Worm (Caenorhabditis elegans) whole organism, L1 larva: ENCODE data around the gene eif-2D.

Experiments
- C16A3.4 ChIP-seq: fragments of 150-350 bp; optimal IDR thresholded peaks from 2 replicates; lab custom pipeline; 2014; ENCODE audit warnings: missing biosample characterization, missing genetic modification characterization
- C34B4.2 ChIP-seq: sonication (generic microtip); optimal IDR thresholded peaks from 2 replicates; lab custom pipeline; 2017; ENCODE audit warnings: mild to moderate bottlenecking, missing genetic modification characterization, missing compliant biosample characterization
- F16B12.6 ChIP-seq: fragments of 150-350 bp; optimal IDR thresholded peaks from 2 replicates; lab custom pipeline; 2014; ENCODE audit warnings: missing biosample characterization, missing genetic modification characterization
- Y116A8C.19 ChIP-seq: sonication (generic microtip); optimal IDR thresholded peaks from 2 replicates; lab custom pipeline; 2016; ENCODE audit warnings: missing compliant biosample characterization, missing genetic modification characterization, borderline replicate concordance
- aha-1 ChIP-seq: fragments of 150-350 bp; optimal IDR thresholded peaks from 2 replicates; lab custom pipeline; 2014; ENCODE audit warnings: missing biosample characterization, missing genetic modification characterization
- ama-1 ChIP-seq: fragments of 150-350 bp; optimal IDR thresholded peaks from 2 replicates; lab custom pipeline; 2014
- blmp-1 ChIP-seq: fragments of 150-350 bp; optimal IDR thresholded peaks from 2 replicates; lab custom pipeline; 2014; ENCODE audit warnings: missing biosample characterization, missing genetic modification characterization
- ceh-63 ChIP-seq: fragments of 200-800 bp; sonication (Bioruptor generic); optimal IDR thresholded peaks from 2 replicates; lab custom pipeline; 2018; ENCODE audit warnings: mild to moderate bottlenecking, missing genetic modification characterization, missing compliant biosample characterization
- ceh-8 ChIP-seq: fragments of 200-800 bp; sonication (Bioruptor generic); optimal IDR thresholded peaks from 2 replicates; lab custom pipeline; 2018; ENCODE audit warnings: mild to moderate bottlenecking, missing genetic modification characterization, moderate library complexity, missing compliant biosample characterization
- ceh-82 ChIP-seq, 3 experiments: fragments of 150-350 bp in 1 of 3; sonication (generic microtip) in 2 of 3; optimal IDR thresholded peaks; 2 replicates each; lab custom pipeline; 2014 to 2017; ENCODE audit warnings: missing biosample characterization in 3 of 3, missing genetic modification characterization in 3 of 3
- ceh-88 ChIP-seq: fragments of 200-800 bp; sonication (Bioruptor generic); IDR thresholded peaks from 2 replicates; pipeline ENCODE4 v1.3.6; 2022; ENCODE audit warnings: missing genetic modification characterization, missing compliant biosample characterization
- ceh-90 ChIP-seq: sonication (generic microtip); optimal IDR thresholded peaks from 2 replicates; lab custom pipeline; 2016; ENCODE audit warnings: missing genetic modification characterization, missing compliant biosample characterization
- dpl-1 ChIP-seq, 3 experiments: fragments of 150-350 bp in 2 of 3; sonication (generic microtip) in 1 of 3; optimal IDR thresholded peaks; 2 replicates each; lab custom pipeline; 2014 to 2017; ENCODE audit warnings: missing biosample characterization in 3 of 3, missing genetic modification characterization in 3 of 3, missing genetic modification reagents in 3 of 3
- efl-3 ChIP-seq: fragments of 200-800 bp; sonication (Bioruptor generic); optimal IDR thresholded peaks from 2 replicates; lab custom pipeline; 2018; ENCODE audit warnings: mild to moderate bottlenecking, missing genetic modification characterization, missing compliant biosample characterization
- egl-13 ChIP-seq: sonication (generic microtip); optimal IDR thresholded peaks from 2 replicates; lab custom pipeline; 2016; ENCODE audit warnings: missing genotype, missing genetic modification reagents, missing genetic modification characterization, missing compliant biosample characterization
- egl-27 ChIP-seq, 2 experiments: fragments of 150-350 bp in 1 of 2; sonication (generic microtip); optimal IDR thresholded peaks; 3 replicates each; lab custom pipeline; 2017 to 2018; ENCODE audit warnings: missing biosample characterization in 2 of 2, missing genetic modification characterization in 2 of 2, missing genetic modification reagents in 2 of 2
- elt-3 ChIP-seq, 6 experiments: fragments of 150-350 bp in 1 of 6; sonication (generic microtip); optimal IDR thresholded peaks; 2 replicates each; lab custom pipeline; 2017 to 2018; ENCODE audit warnings: missing biosample characterization in 6 of 6, missing genetic modification characterization in 6 of 6, inconsistent platforms in 1 of 6
- ets-5 ChIP-seq: fragments of 200-800 bp; sonication (Bioruptor generic); IDR thresholded peaks from 2 replicates; pipeline ENCODE4 v1.3.6; 2022; ENCODE audit warnings: missing genetic modification characterization, missing compliant biosample characterization
- fkh-10 ChIP-seq: sonication (generic microtip); optimal IDR thresholded peaks from 2 replicates; lab custom pipeline; 2017; ENCODE audit warnings: missing biosample characterization, missing genetic modification reagents, missing genetic modification characterization
- hlh-17 ChIP-seq: fragments of 200-800 bp; sonication (Bioruptor generic); optimal IDR thresholded peaks from 2 replicates; lab custom pipeline; 2018; ENCODE audit warnings: missing genetic modification characterization, mild to moderate bottlenecking, missing compliant biosample characterization, moderate library complexity, borderline replicate concordance
- hlh-4 ChIP-seq: sonication (generic microtip); optimal IDR thresholded peaks from 2 replicates; lab custom pipeline; 2016; ENCODE audit warnings: mild to moderate bottlenecking, missing genetic modification characterization, missing compliant biosample characterization
- hpl-2 ChIP-seq: fragments of 150-350 bp; optimal IDR thresholded peaks from 2 replicates; lab custom pipeline; 2014; ENCODE audit warnings: missing biosample characterization, missing genetic modification reagents, missing genetic modification characterization
- irx-1 ChIP-seq: sonication (generic microtip); optimal IDR thresholded peaks from 2 replicates; lab custom pipeline; 2016; ENCODE audit warnings: missing genetic modification characterization, missing compliant biosample characterization
- isw-1 ChIP-seq: fragments of 200-800 bp; sonication (Bioruptor generic); IDR thresholded peaks from 2 replicates; pipeline ENCODE4 v1.3.6; 2022; ENCODE audit warnings: missing genetic modification characterization, missing compliant biosample characterization
- jun-1 ChIP-seq: fragments of 150-350 bp; optimal IDR thresholded peaks from 2 replicates; lab custom pipeline; 2014; ENCODE audit warnings: missing biosample characterization, missing genetic modification reagents, missing genetic modification characterization
- lin-14 ChIP-seq: fragments of 200-800 bp; sonication (Bioruptor generic); optimal IDR thresholded peaks from 2 replicates; lab custom pipeline; 2018; ENCODE audit warnings: mild to moderate bottlenecking, missing genetic modification characterization, moderate library complexity, missing compliant biosample characterization
- lin-35 ChIP-seq, 2 experiments: fragments of 150-350 bp; optimal IDR thresholded peaks; 2 replicates each; lab custom pipeline; 2014; ENCODE audit warnings: missing biosample characterization in 2 of 2, missing genetic modification characterization in 2 of 2, missing genetic modification reagents in 2 of 2
- lsy-2 ChIP-seq, 2 experiments: fragments of 150-350 bp; optimal IDR thresholded peaks; 2 replicates each; lab custom pipeline; 2014; ENCODE audit warnings: missing biosample characterization in 2 of 2, missing genetic modification characterization in 2 of 2
- mef-2 ChIP-seq: fragments of 150-350 bp; optimal IDR thresholded peaks from 2 replicates; lab custom pipeline; 2014; ENCODE audit warnings: missing biosample characterization, missing genetic modification characterization
- nhr-28 ChIP-seq: fragments of 150-350 bp; optimal IDR thresholded peaks from 2 replicates; lab custom pipeline; 2014; ENCODE audit warnings: missing biosample characterization, missing genetic modification characterization
- nhr-47 ChIP-seq: sonication (generic microtip); optimal IDR thresholded peaks from 2 replicates; lab custom pipeline; 2016; ENCODE audit warnings: mild to moderate bottlenecking, missing genetic modification characterization, moderate library complexity, missing compliant biosample characterization
- nhr-76 ChIP-seq: sonication (generic microtip); optimal IDR thresholded peaks from 2 replicates; lab custom pipeline; 2017; ENCODE audit warnings: missing biosample characterization, missing genetic modification characterization
- nhr-77 ChIP-seq: fragments of 150-350 bp; optimal IDR thresholded peaks from 2 replicates; lab custom pipeline; 2014; ENCODE audit warnings: missing biosample characterization, missing genetic modification characterization
- nhr-84 ChIP-seq: sonication (generic microtip); optimal IDR thresholded peaks from 2 replicates; lab custom pipeline; 2017; ENCODE audit warnings: missing biosample characterization, missing genetic modification characterization
- pqm-1 ChIP-seq: sonication (generic microtip); optimal IDR thresholded peaks from 3 replicates; lab custom pipeline; 2017; ENCODE audit warnings: missing biosample characterization, missing genetic modification characterization
- rnt-1 ChIP-seq: sonication (generic microtip); optimal IDR thresholded peaks from 2 replicates; lab custom pipeline; 2016; ENCODE audit warnings: mild to moderate bottlenecking, missing genetic modification characterization, moderate library complexity, missing compliant biosample characterization
- skn-1 ChIP-seq: fragments of 150-350 bp; optimal IDR thresholded peaks from 2 replicates; lab custom pipeline; 2014; ENCODE audit warnings: missing biosample characterization, missing genetic modification characterization
- snpc-4 ChIP-seq: fragments of 150-350 bp; optimal IDR thresholded peaks from 2 replicates; lab custom pipeline; 2014; ENCODE audit warnings: missing biosample characterization, missing genetic modification characterization
- sox-4 ChIP-seq: sonication (generic microtip); optimal IDR thresholded peaks from 2 replicates; lab custom pipeline; 2016; ENCODE audit warnings: missing genetic modification characterization, missing compliant biosample characterization
- sptf-1 ChIP-seq: fragments of 150-350 bp; optimal IDR thresholded peaks from 2 replicates; lab custom pipeline; 2014; ENCODE audit warnings: missing biosample characterization, missing genetic modification characterization
- sup-37 ChIP-seq: fragments of 200-800 bp; sonication (Bioruptor generic); optimal IDR thresholded peaks from 2 replicates; lab custom pipeline; 2018; ENCODE audit warnings: mild to moderate bottlenecking, missing genetic modification characterization, missing compliant biosample characterization
- swsn-7 ChIP-seq: sonication (generic microtip); optimal IDR thresholded peaks from 2 replicates; lab custom pipeline; 2016; ENCODE audit warnings: missing genetic modification characterization, missing compliant biosample characterization
- tbx-2 ChIP-seq: sonication (generic microtip); optimal IDR thresholded peaks from 2 replicates; lab custom pipeline; 2016; ENCODE audit warnings: missing genetic modification characterization, missing compliant biosample characterization
- tlp-1 ChIP-seq: fragments of 150-350 bp; optimal IDR thresholded peaks from 2 replicates; lab custom pipeline; 2014; ENCODE audit warnings: missing biosample characterization, missing genetic modification characterization
- unc-86 ChIP-seq: sonication (generic microtip); optimal IDR thresholded peaks from 2 replicates; lab custom pipeline; 2016; ENCODE audit warnings: missing genetic modification characterization, missing compliant biosample characterization
- unc-98 ChIP-seq: fragments of 200-800 bp; sonication (Bioruptor generic); IDR thresholded peaks from 2 replicates; pipeline ENCODE4 v1.3.6; 2022; ENCODE audit warnings: missing genetic modification characterization, missing compliant biosample characterization
- vab-15 ChIP-seq: sonication (generic microtip); optimal IDR thresholded peaks from 2 replicates; lab custom pipeline; 2017; ENCODE audit warnings: missing genotype, mild to moderate bottlenecking, missing genetic modification characterization, missing compliant biosample characterization
- xbp-1 ChIP-seq: sonication (generic microtip); optimal IDR thresholded peaks from 2 replicates; lab custom pipeline; 2016; ENCODE audit warnings: missing genetic modification characterization, missing compliant biosample characterization
- zag-1 ChIP-seq: fragments of 150-350 bp; optimal IDR thresholded peaks from 2 replicates; lab custom pipeline; 2014; ENCODE audit warnings: missing biosample characterization, missing genetic modification characterization
- zip-4 ChIP-seq: fragments of 200-800 bp; sonication (Bioruptor generic); optimal IDR thresholded peaks from 2 replicates; lab custom pipeline; 2018; ENCODE audit warnings: mild to moderate bottlenecking, missing genetic modification characterization, moderate library complexity, missing compliant biosample characterization
- ztf-4 ChIP-seq: fragments of 150-350 bp; optimal IDR thresholded peaks from 2 replicates; lab custom pipeline; 2014; ENCODE audit warnings: missing biosample characterization, missing genetic modification characterization

The eif-2D gene

ce11 chrII:5701485-5701884, 10.0 kb downstream of the eif-2D start (continued):
- TF ChIP-seq ceh-90 (tag; lab: Kevin White, UChicago) (no peak), fkh-10 (GFP tag; lab: Kevin White, UChicago) (no peak), tlp-1 (tag; lab: Kevin White, UChicago) (no peak), pqm-1 (tag; lab: Kevin White, UChicago) (no peak), ets-5 (no peak), nhr-77 (tag; lab: Kevin White, UChicago) (peak; percentile 60), lin-35 (GFP tag; optimal IDR thresholded peaks at IDR 0.05; lab: Kevin White, UChicago) (peak; percentile 45 to 72), Y116A8C.19 (tag; lab: Kevin White, UChicago) (no peak), hlh-17 (GFP tag; lab: Kevin White, UChicago) (no peak), dpl-1 (GFP tag; optimal IDR thresholded peaks at IDR 0.05; lab: Kevin White, UChicago) (peak; percentile 40 to 50 (median 43)), zag-1 (no peak), jun-1 (tag; lab: Kevin White, UChicago) (peak; percentile 9), vab-15 (tag; lab: Kevin White, UChicago) (no peak), sptf-1 (tag; lab: Kevin White, UChicago) (no peak), F16B12.6 (tag; lab: Kevin White, UChicago) (peak; percentile 12), C34B4.2 (tag; lab: Kevin White, UChicago) (no peak), hlh-4 (tag; lab: Kevin White, UChicago) (no peak), irx-1 (tag; lab: Kevin White, UChicago) (peak; percentile 58), snpc-4 (tag; lab: Kevin White, UChicago) (peak; percentile 99), nhr-76 (tag; lab: Kevin White, UChicago) (no peak), isw-1 (GFP tag; lab: Robert Waterston, UW) (peak; percentile 20), rnt-1 (tag; lab: Kevin White, UChicago) (peak; percentile 93), blmp-1 (tag; lab: Kevin White, UChicago) (peak; percentile 17), zip-4 (GFP tag; lab: Kevin White, UChicago) (peak; percentile 58), tbx-2 (tag; lab: Kevin White, UChicago) (peak; percentile 75), ama-1 (lab: Kevin White, UChicago) (peak; percentile 84), xbp-1 (tag; lab: Kevin White, UChicago) (peak; percentile 67), C16A3.4 (tag; lab: Kevin White, UChicago) (peak; percentile 21), swsn-7 (tag; lab: Kevin White, UChicago) (peak; percentile 78), lin-14 (GFP tag; lab: Kevin White, UChicago) (peak; percentile 71), ceh-88 (GFP tag; lab: Robert Waterston, UW) (no peak), nhr-84 (tag; lab: Kevin White, UChicago) (no peak), skn-1 (tag; lab: Kevin White, UChicago) (peak; percentile 34), nhr-28 (tag; lab: Kevin White, UChicago) (no peak), sox-4 (no peak), unc-98 (GFP tag; lab: Robert Waterston, UW) (no peak), egl-13 (no peak), nhr-47 (tag; lab: Kevin White, UChicago) (peak; percentile 89), efl-3 (no peak), ztf-4 (tag; lab: Kevin White, UChicago) (peak; percentile 12), unc-86 (peak; percentile 40), sup-37 (peak; percentile 54), egl-27 (tag; optimal IDR thresholded peaks at IDR 0.05; lab: Kevin White, UChicago) (peak in 1 of 2 experiments; percentile 57), ceh-63 (GFP tag; lab: Kevin White, UChicago) (no peak), ceh-82 (tag; optimal IDR thresholded peaks at IDR 0.05; lab: Kevin White, UChicago) (peak; percentile 44 to 80 (median 70)), hpl-2 (GFP tag; lab: Kevin White, UChicago) (no peak), ceh-8 (GFP tag; lab: Kevin White, UChicago) (no peak), aha-1 (no peak), mef-2 (no peak), elt-3 (tag; optimal IDR thresholded peaks at IDR 0.05; lab: Kevin White, UChicago) (peak in 1 of 6 experiments; percentile 35), lsy-2 (tag; optimal IDR thresholded peaks at IDR 0.05; lab: Kevin White, UChicago) (peak; percentile 55 to 77)
